Worm (Caenorhabditis elegans): ENCODE measurements around the gene tam-1.

Gene tam-1

DNA sequence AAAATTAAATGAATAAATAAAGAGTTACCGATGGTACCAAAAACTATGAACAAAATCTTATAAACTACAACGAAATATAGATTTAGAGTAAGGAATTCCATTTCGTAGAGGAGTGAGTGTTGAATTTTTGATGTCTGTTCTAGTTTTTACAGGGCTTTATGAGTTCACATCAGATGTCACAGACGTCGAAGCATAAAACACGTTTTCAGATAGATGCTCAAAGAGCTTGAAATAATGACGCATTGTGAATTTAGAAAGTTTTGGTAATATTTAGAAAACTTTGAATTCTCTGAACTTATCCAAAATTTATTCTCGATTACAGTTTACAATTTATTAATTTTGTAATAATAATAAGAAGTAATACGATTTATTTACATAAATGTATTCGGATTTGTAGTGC lies 10.0 kb upstream of the tam-1 start, which contains the start of gene srsx-9:
Gene srsx-9 (minus strand): TSS at position 101 of the 400 bp plus-strand sequence.
- TF ChIP-seq F22D6.2 (tag; optimal IDR thresholded peaks at IDR 0.05) (no peak), Y53G8AR.9 (GFP tag; conservative IDR thresholded peaks at IDR 0.05) (no peak), hmg-20 (GFP tag; IDR thresholded peaks at IDR 0.05) (no peak), F49E8.2 (tag; optimal IDR thresholded peaks at IDR 0.05; ENCODE audit: insufficient read depth) (no peak), rpc-1 (optimal IDR thresholded peaks at IDR 0.05) (no peak), rpc-1 (tag; optimal IDR thresholded peaks at IDR 0.05) (no peak), mxl-1 (tag; optimal IDR thresholded peaks at IDR 0.05) (no peak), F33H1.4 (GFP tag; IDR thresholded peaks at IDR 0.05) (no peak), tlf-1 (GFP tag; optimal IDR thresholded peaks at IDR 0.05) (no peak), ztf-22 (GFP tag; optimal IDR thresholded peaks at IDR 0.05) (no peak), mcd-1 (GFP tag; IDR thresholded peaks at IDR 0.05) (no peak), aptf-2 (GFP tag; conservative IDR thresholded peaks at IDR 0.05) (no peak)

DNA sequence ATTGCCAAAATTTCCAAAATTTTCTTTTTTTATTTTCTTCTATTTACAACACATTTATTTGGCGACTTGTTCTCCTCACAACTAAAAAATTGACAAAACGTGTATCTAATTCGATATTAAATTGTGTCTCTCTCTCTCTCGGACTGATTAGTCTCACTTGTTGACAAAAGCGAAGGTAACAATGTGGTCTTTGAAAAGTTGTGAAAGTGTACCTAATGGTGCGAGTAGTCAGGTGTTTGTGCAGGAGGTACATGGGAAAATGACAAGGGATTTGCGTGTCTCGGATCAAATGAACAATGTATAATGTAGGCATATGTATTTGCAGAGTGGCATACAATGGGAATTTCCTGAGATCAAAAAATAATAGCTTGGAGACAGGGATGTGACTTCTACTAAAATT lies 6.6 kb upstream of the tam-1 start:
- TF ChIP-seq nhr-80 (tag; optimal IDR thresholded peaks at IDR 0.05) (peak; percentile 5), him-1 (tag; optimal IDR thresholded peaks at IDR 0.05) (no peak)

DNA sequence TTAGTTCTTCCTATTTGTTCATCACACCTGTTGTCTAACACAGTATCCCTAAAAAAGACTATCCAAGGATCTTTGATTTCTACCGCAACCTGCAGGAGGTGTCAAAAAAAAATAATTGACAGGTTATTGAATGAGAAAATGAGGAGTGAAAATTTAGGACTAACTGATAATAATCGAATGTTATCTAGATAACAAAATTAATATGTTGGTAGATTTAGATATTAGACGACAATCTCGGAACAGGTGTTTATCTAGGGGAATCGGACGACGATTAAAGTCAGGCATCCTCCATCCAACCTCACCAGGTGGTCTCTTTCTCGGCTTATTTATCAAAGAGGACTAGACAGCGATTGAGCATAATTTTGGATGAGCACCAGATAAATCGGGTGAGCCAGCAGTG lies 5.9 kb upstream of the tam-1 start:
- TF ChIP-seq F33H1.4 (GFP tag; IDR thresholded peaks at IDR 0.05) (no peak), nhr-80 (tag; optimal IDR thresholded peaks at IDR 0.05) (peak; percentile 6), nfya-2 (GFP tag; IDR thresholded peaks at IDR 0.05) (no peak), lsy-27 (tag; optimal IDR thresholded peaks at IDR 0.05; ENCODE audit: borderline replicate concordance, insufficient read depth) (no peak), him-1 (tag; optimal IDR thresholded peaks at IDR 0.05) (no peak), somi-1 (GFP tag; optimal IDR thresholded peaks at IDR 0.05) (no peak), madf-8 (GFP tag; conservative IDR thresholded peaks at IDR 0.05) (no peak), sptf-2 (GFP tag; optimal IDR thresholded peaks at IDR 0.05) (no peak)

- no peak for TF ChIP-seq sdz-38 (tag; optimal IDR thresholded peaks at IDR 0.05)
- TF ChIP-seq chd-7 (tag; optimal IDR thresholded peaks at IDR 0.05): no peak
- no peak for TF ChIP-seq ZK185.1 (tag; optimal IDR thresholded peaks at IDR 0.05; ENCODE audit: poor library complexity, severe bottlenecking)
- no peak for TF ChIP-seq ceh-79 (tag; optimal IDR thresholded peaks at IDR 0.05)
- TF ChIP-seq lin-40 (tag; optimal IDR thresholded peaks at IDR 0.05): no peak
- TF ChIP-seq Y79H2A.3 (GFP tag; conservative IDR thresholded peaks at IDR 0.05): no peak
- no peak for TF ChIP-seq sea-2 (GFP tag; IDR thresholded peaks at IDR 0.05)
Observed at ce11 chrV:4967238-4967637, 4.3 kb upstream of the tam-1 start.

ce11 chrV:4965790-4966189 lies 2.9 kb upstream of the tam-1 start:
- TF ChIP-seq zfh-2 (GFP tag; conservative IDR thresholded peaks at IDR 0.05): no peak
- TF ChIP-seq F55B11.4 (tag; optimal IDR thresholded peaks at IDR 0.05; ENCODE audit: borderline replicate concordance, insufficient read depth): no peak
- TF ChIP-seq ceh-27 (GFP tag; optimal IDR thresholded peaks at IDR 0.05): no peak
- no peak for TF ChIP-seq chd-7 (tag; optimal IDR thresholded peaks at IDR 0.05)
- no peak for TF ChIP-seq pbrm-1 (GFP tag; IDR thresholded peaks at IDR 0.05)
- no peak for TF ChIP-seq F39B2.1 (GFP tag; IDR thresholded peaks at IDR 0.05)
- TF ChIP-seq dox-1 (GFP tag; IDR thresholded peaks at IDR 0.05): no peak
- TF ChIP-seq ztf-22 (GFP tag; optimal IDR thresholded peaks at IDR 0.05): no peak
- no peak for TF ChIP-seq B0035.1 (tag; optimal IDR thresholded peaks at IDR 0.05)
- TF ChIP-seq snpc-1.3 (tag; optimal IDR thresholded peaks at IDR 0.05; ENCODE audit: insufficient read depth): no peak
- TF ChIP-seq madf-10 (tag; optimal IDR thresholded peaks at IDR 0.05): no peak

Measured in whole organism, young adult.